Fruit fly (Drosophila melanogaster) whole organism, wandering third instar larva: ENCODE data around the gene CG31809.

Experiments
- Dif ChIP-seq: fragments of 200-275, 200-300 bp; sonication (Bioruptor generic); optimal IDR thresholded peaks from 2 replicates; lab custom pipeline; 2018; ENCODE audit warnings: missing biosample characterization, missing genetic modification characterization; ENCODE audit not compliant: partially characterized antibody
- GATAd ChIP-seq: sonication (Bioruptor generic); optimal IDR thresholded peaks from 2 replicates; lab custom pipeline; 2016; ENCODE audit warnings: missing biosample characterization, missing genetic modification characterization
- Hr78 ChIP-seq: fragments of >200 bp; optimal IDR thresholded peaks from 2 replicates; lab custom pipeline; 2017; ENCODE audit warnings: missing biosample characterization, missing genetic modification characterization
- Jra ChIP-seq: sonication (Bioruptor generic); optimal IDR thresholded peaks from 2 replicates; lab custom pipeline; 2016; ENCODE audit warnings: missing biosample characterization, missing genetic modification characterization
- Mio ChIP-seq: sonication (Bioruptor generic); optimal IDR thresholded peaks from 2 replicates; lab custom pipeline; 2016; ENCODE audit warnings: missing biosample characterization, missing genetic modification characterization
- OdsH ChIP-seq: fragments of 200-800 bp; sonication (Bioruptor generic); optimal IDR thresholded peaks from 2 replicates; lab custom pipeline; 2016; ENCODE audit warnings: missing biosample characterization, mild to moderate bottlenecking, missing genetic modification characterization
- br ChIP-seq: fragments of 200-800 bp; sonication (Bioruptor generic); optimal IDR thresholded peaks from 2 replicates; lab custom pipeline; 2016; ENCODE audit warnings: missing biosample characterization, missing genetic modification characterization
- brk ChIP-seq: fragments of 200-800 bp; sonication (Bioruptor generic); optimal IDR thresholded peaks from 2 replicates; lab custom pipeline; 2016; ENCODE audit warnings: missing biosample characterization, mild to moderate bottlenecking, missing genetic modification characterization
- dmrt93B ChIP-seq: fragments of 200-800 bp; sonication (Bioruptor generic); optimal IDR thresholded peaks from 2 replicates; lab custom pipeline; 2018; ENCODE audit warnings: missing biosample characterization, mild to moderate bottlenecking, missing genetic modification characterization
- fru ChIP-seq: fragments of 200-800 bp; sonication (Bioruptor generic); optimal IDR thresholded peaks from 3 replicates; lab custom pipeline; 2016; ENCODE audit warnings: missing biosample characterization, mild to moderate bottlenecking, missing genetic modification characterization
- psq ChIP-seq: fragments of 200-800 bp; sonication (Bioruptor generic); optimal IDR thresholded peaks from 3 replicates; lab custom pipeline; 2017; ENCODE audit warnings: missing biosample characterization, mild to moderate bottlenecking, missing genetic modification characterization, moderate library complexity
- tai ChIP-seq: sonication (Bioruptor generic); optimal IDR thresholded peaks from 2 replicates; lab custom pipeline; 2016; ENCODE audit warnings: missing biosample characterization, missing genetic modification characterization
- usp ChIP-seq: fragments of >200 bp; optimal IDR thresholded peaks from 2 replicates; lab custom pipeline; 2017; ENCODE audit warnings: missing biosample characterization, missing genetic modification characterization
- woc ChIP-seq: sonication (Bioruptor generic); optimal IDR thresholded peaks from 2 replicates; lab custom pipeline; 2016; ENCODE audit warnings: missing biosample characterization, mild to moderate bottlenecking, missing genetic modification characterization

DNA sequence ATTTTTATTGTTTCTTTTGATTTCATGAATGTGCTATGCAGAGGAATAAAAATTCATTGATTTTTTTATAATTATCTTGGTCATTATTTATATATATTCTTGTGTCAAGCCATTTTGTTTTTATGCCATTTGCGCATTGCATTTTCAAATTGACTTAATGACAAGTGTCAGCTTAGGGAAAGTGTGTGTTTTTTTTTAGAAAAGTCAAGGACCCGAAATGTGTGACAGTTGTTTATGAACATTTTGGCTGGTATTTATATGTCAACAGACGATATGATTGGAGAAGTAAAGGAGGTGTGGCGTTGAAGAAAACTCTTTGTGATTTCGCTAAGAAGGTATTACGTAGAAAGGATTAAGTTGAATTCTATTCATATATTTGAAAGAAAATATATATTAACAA lies 20.8 kb downstream of the CG31809 start, which contains the start of the genes SclA and SclB:
- no peak for TF ChIP-seq fru (GFP tag; lab: Kevin White, UChicago)
- TF ChIP-seq dmrt93B (GFP tag; lab: Kevin White, UChicago) = no peak
- TF ChIP-seq Mio (GFP tag; lab: Kevin White, UChicago) = no peak
- TF ChIP-seq OdsH (GFP tag; lab: Kevin White, UChicago) = no peak
- TF ChIP-seq psq = no peak
- no peak for TF ChIP-seq GATAd (GFP tag; lab: Kevin White, UChicago)
- no peak for TF ChIP-seq Hr78
- TF ChIP-seq woc (GFP tag; lab: Kevin White, UChicago) = no peak
- no peak for TF ChIP-seq brk (GFP tag; lab: Kevin White, UChicago)
- TF ChIP-seq Jra (GFP tag; lab: Kevin White, UChicago) = no peak
- TF ChIP-seq usp (GFP tag; lab: Kevin White, UChicago) = no peak
- no peak for TF ChIP-seq tai (GFP tag; lab: Kevin White, UChicago)
- no peak for TF ChIP-seq br
- TF ChIP-seq Dif (GFP tag; lab: Kevin White, UChicago) = no peak
